Fruit fly (Drosophila melanogaster): Measurements from ENCODE around the gene mfr.

Gene mfr

DNA sequence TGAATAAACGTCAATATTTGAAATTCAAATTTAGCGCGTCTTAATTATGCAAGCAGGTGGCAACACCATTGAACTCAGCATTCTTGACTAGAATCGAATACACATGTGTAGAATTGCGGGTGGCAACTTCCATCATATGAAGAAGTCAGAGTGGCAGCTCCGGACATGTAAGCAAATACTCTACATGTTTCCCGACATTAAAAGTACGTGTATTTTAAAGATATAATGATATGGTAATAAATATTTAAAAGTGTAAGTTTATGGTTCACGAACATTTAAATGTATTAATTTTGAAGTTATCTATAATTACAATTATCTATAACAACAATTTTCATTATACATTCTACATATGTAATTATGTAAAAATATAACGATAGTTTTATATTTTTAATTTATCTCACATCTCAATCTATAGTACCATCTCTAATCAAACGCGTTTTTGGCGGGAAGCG is 21.3 kb downstream of the mfr start, which contains the start of gene Mcm7:
Gene Mcm7 (plus strand): TSS at position 430 of the 452 bp plus-strand sequence.
- TF ChIP-seq sv (GFP tag; optimal IDR thresholded peaks at IDR 0.05) (no peak), Myc (optimal IDR thresholded peaks at IDR 0.05) (peak; percentile 87)

DNA sequence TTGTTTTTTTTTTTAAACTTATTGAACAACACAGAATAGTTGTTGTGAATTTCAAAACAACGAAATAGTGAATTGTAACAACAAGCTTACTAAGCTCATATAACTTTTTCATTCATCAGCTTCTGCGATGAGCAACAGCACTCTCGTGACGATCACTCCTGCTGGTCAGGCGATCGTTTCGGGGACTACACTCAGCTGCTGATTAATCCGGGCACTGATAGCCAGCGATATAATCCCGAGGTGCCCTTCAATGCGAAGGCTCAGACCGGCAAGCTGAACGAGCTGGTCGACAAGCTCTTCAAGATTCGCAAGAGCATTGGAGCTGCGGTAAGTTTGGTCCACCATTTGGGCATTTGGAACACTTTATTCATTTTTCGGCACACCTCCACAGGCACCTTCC is 23.9 kb downstream of the mfr start, which contains the start of gene CG43169:
Gene CG43169 (minus strand): TSS at position 101 of the 400 bp plus-strand sequence.
- TF ChIP-seq sv (GFP tag; optimal IDR thresholded peaks at IDR 0.05) (no peak), OdsH (GFP tag; optimal IDR thresholded peaks at IDR 0.05) (no peak), CrebA (GFP tag; optimal IDR thresholded peaks at IDR 0.05; ENCODE audit: borderline replicate concordance) (no peak), tai (GFP tag; optimal IDR thresholded peaks at IDR 0.05) (no peak), jim (GFP tag; optimal IDR thresholded peaks at IDR 0.05) (no peak), dsf (GFP tag; optimal IDR thresholded peaks at IDR 0.05; ENCODE audit: borderline replicate concordance) (no peak), rgr (GFP tag; optimal IDR thresholded peaks at IDR 0.05) (no peak), Sp1 (GFP tag; optimal IDR thresholded peaks at IDR 0.05) (no peak)

DNA sequence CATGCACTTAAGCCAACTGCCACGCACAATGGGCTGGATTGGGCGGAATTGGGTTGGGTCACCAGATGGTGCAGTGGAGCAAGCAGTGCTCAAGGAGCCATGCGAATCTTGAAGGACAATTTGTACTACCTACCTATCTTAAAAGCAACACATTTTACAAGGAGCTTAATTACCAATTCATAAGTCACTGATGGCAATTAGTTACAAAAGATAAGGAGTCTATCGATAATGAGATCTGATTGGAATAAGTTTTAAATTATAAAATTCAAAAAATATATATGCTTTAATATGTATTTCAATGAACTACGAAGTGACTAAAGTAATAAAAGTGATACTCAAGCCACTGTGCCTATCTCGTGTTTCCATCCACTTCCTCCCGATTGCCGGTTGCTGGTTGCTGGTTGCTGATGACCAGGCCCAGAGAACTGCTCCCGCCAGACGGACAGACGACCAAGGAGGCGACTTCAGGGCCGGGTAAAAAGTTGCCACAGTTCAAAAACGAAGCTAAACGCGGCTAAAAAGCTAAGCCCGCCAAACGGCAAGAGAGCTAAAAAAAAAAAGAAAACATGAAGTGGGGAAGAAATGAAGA is 30.6 kb downstream of the mfr start:
- no peak for TF ChIP-seq Dif (GFP tag; optimal IDR thresholded peaks at IDR 0.05; ENCODE audit: partially characterized antibody)
- TF ChIP-seq Sp1 (GFP tag; optimal IDR thresholded peaks at IDR 0.05) = peak; percentile 23
- peak; percentile 27 for TF ChIP-seq woc (GFP tag; optimal IDR thresholded peaks at IDR 0.05)
- TF ChIP-seq lola (GFP tag; optimal IDR thresholded peaks at IDR 0.05) = no peak
- TF ChIP-seq Myc (optimal IDR thresholded peaks at IDR 0.05) = no peak
- no peak for TF ChIP-seq CG32264 (GFP tag; optimal IDR thresholded peaks at IDR 0.05)
- TF ChIP-seq usp (GFP tag; optimal IDR thresholded peaks at IDR 0.05) = no peak
- TF ChIP-seq ey (GFP tag; optimal IDR thresholded peaks at IDR 0.05) = peak; percentile 1
- no peak for TF ChIP-seq dmrt93B (GFP tag; optimal IDR thresholded peaks at IDR 0.05)
- peak; percentile 33 for TF ChIP-seq OdsH (GFP tag; optimal IDR thresholded peaks at IDR 0.05)
- TF ChIP-seq sv (GFP tag; optimal IDR thresholded peaks at IDR 0.05) = no peak
- no peak for TF ChIP-seq Mio (GFP tag; optimal IDR thresholded peaks at IDR 0.05)
- TF ChIP-seq fru (GFP tag; optimal IDR thresholded peaks at IDR 0.05) = peak; percentile 12
- no peak for TF ChIP-seq Rel (GFP tag; optimal IDR thresholded peaks at IDR 0.05)
- no peak for TF ChIP-seq Rel (tag; optimal IDR thresholded peaks at IDR 0.05)
- TF ChIP-seq dsf (GFP tag; optimal IDR thresholded peaks at IDR 0.05; ENCODE audit: borderline replicate concordance) = no peak
- TF ChIP-seq pan (optimal IDR thresholded peaks at IDR 0.05) = no peak
- peak; percentile 42 for TF ChIP-seq h (GFP tag; optimal IDR thresholded peaks at IDR 0.05)
- TF ChIP-seq dl (GFP tag; optimal IDR thresholded peaks at IDR 0.05; ENCODE audit: insufficient read depth in 1 of 2, partially characterized antibody in 2 of 2) = no peak
- TF ChIP-seq rgr (GFP tag; optimal IDR thresholded peaks at IDR 0.05) = peak; percentile 26
- no peak for TF ChIP-seq Abd-B (GFP tag; optimal IDR thresholded peaks at IDR 0.05)
- no peak for TF ChIP-seq CG9705 (GFP tag; optimal IDR thresholded peaks at IDR 0.05)
- TF ChIP-seq Hnf4 (GFP tag; optimal IDR thresholded peaks at IDR 0.05) = no peak
- TF ChIP-seq GATAd (GFP tag; optimal IDR thresholded peaks at IDR 0.05) = no peak
- no peak for TF ChIP-seq N (GFP tag; optimal IDR thresholded peaks at IDR 0.05)
- TF ChIP-seq Hr83 (GFP tag; optimal IDR thresholded peaks at IDR 0.05; ENCODE audit: poor library complexity, severe bottlenecking) = no peak
- no peak for TF ChIP-seq brk (GFP tag; optimal IDR thresholded peaks at IDR 0.05)
- TF ChIP-seq Hr78 (GFP tag; optimal IDR thresholded peaks at IDR 0.05) = no peak
- TF ChIP-seq jim (GFP tag; optimal IDR thresholded peaks at IDR 0.05) = no peak
- TF ChIP-seq Dfd (GFP tag; optimal IDR thresholded peaks at IDR 0.05) = no peak
- no peak for TF ChIP-seq Jra (GFP tag; optimal IDR thresholded peaks at IDR 0.05)
- TF ChIP-seq sage (GFP tag; optimal IDR thresholded peaks at IDR 0.05) = no peak
- TF ChIP-seq foxo (GFP tag; optimal IDR thresholded peaks at IDR 0.05) = peak in 1 of 2 experiments; percentile 14
- no peak for TF ChIP-seq br (GFP tag; optimal IDR thresholded peaks at IDR 0.05)
- TF ChIP-seq tai (GFP tag; optimal IDR thresholded peaks at IDR 0.05) = no peak
- TF ChIP-seq HLH106 (tag; optimal IDR thresholded peaks at IDR 0.05) = peak; percentile 27
- peak; percentile 88 for TF ChIP-seq psq (GFP tag; optimal IDR thresholded peaks at IDR 0.05)
- no peak for TF ChIP-seq Vsx2 (GFP tag; optimal IDR thresholded peaks at IDR 0.05; ENCODE audit: partially characterized antibody)
- TF ChIP-seq CrebA (GFP tag; optimal IDR thresholded peaks at IDR 0.05; ENCODE audit: borderline replicate concordance) = no peak
